5 worm cellular contexts compared by ENCODE assay signal in the genomic region with DNA sequence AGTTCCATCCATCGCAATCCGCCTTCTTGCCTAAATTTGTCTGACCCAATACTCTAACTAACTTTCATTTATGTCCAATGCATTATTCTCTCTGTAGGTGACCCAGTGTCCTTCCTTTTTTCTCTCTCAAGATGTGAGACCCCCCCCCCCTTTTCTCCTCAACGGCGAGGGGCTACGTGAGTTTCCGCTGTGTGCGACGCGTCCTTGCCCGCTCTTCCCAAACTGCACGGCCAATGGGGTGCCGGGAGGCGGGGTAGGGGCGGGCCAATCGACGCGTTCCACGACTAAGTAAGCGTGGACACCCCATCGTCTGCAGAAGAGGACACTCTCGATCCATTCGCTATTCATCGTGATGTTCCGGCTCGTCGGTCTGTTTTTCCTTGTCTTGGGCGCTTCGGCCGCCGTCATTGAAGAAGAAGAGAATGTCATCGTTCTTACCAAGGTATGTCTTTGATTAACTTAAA.
TF ChIP-seq lines count a peak whose summit lies in the region.

A gene (plus strand): TSS at position 269 of the 464 bp plus-strand sequence.

TF ChIP-seq in whole organism, L1 larva, 84 proteins besides CTCF, POLR2A, EP300 and RAD21 (continues in another document):
- TF ChIP-seq lsy-2 (tag; optimal IDR thresholded peaks at IDR 0.05; lab: Kevin White, UChicago) (peak; percentile 83 to 89), aha-1 (tag; optimal IDR thresholded peaks at IDR 0.05; lab: Kevin White, UChicago) (peak; percentile 61), ama-1 (optimal IDR thresholded peaks at IDR 0.05; lab: Kevin White, UChicago) (peak; percentile 69), hlh-17 (GFP tag; optimal IDR thresholded peaks at IDR 0.05; lab: Kevin White, UChicago; ENCODE audit: borderline replicate concordance) (no peak), nhr-77 (tag; optimal IDR thresholded peaks at IDR 0.05; lab: Kevin White, UChicago) (peak; percentile 61), blmp-1 (tag; optimal IDR thresholded peaks at IDR 0.05; lab: Kevin White, UChicago) (peak; percentile 92), nhr-28 (tag; optimal IDR thresholded peaks at IDR 0.05; lab: Kevin White, UChicago) (no peak), ztf-11 (tag; optimal IDR thresholded peaks at IDR 0.05; lab: Kevin White, UChicago) (peak in 1 of 2 experiments; percentile 50), elt-3 (tag; optimal IDR thresholded peaks at IDR 0.05; lab: Kevin White, UChicago) (peak in 4 of 6 experiments; percentile 4 to 75 (median 46)), sox-4 (tag; optimal IDR thresholded peaks at IDR 0.05; lab: Kevin White, UChicago) (no peak), nhr-19 (GFP tag; conservative IDR thresholded peaks at IDR 0.05; lab: Robert Waterston, UW) (peak; percentile 87), sup-37 (GFP tag; optimal IDR thresholded peaks at IDR 0.05; lab: Kevin White, UChicago) (peak; percentile 45), nhr-90 (tag; optimal IDR thresholded peaks at IDR 0.05; lab: Kevin White, UChicago; ENCODE audit: poor library complexity) (peak; percentile 80), pag-3 (tag; optimal IDR thresholded peaks at IDR 0.05; lab: Kevin White, UChicago; ENCODE audit: borderline replicate concordance, insufficient read depth) (no peak), elt-2 (tag; optimal IDR thresholded peaks at IDR 0.05; lab: Kevin White, UChicago) (peak; percentile 61), nhr-237 (tag; optimal IDR thresholded peaks at IDR 0.05; lab: Kevin White, UChicago) (no peak)

TF ChIP-seq in whole organism, L3 larva, 47 proteins besides CTCF, POLR2A, EP300 and RAD21 (continues in another document):
- TF ChIP-seq ceh-28 (tag; optimal IDR thresholded peaks at IDR 0.05; lab: Kevin White, UChicago) (peak; percentile 33), nhr-77 (tag; optimal IDR thresholded peaks at IDR 0.05; lab: Kevin White, UChicago) (no peak), nhr-76 (tag; optimal IDR thresholded peaks at IDR 0.05; lab: Kevin White, UChicago) (no peak), daf-12 (tag; optimal IDR thresholded peaks at IDR 0.05; lab: Kevin White, UChicago) (no peak), fos-1 (tag; optimal IDR thresholded peaks at IDR 0.05; lab: Kevin White, UChicago) (no peak), nhr-25 (tag; optimal IDR thresholded peaks at IDR 0.05; lab: Kevin White, UChicago) (peak; percentile 90), pqm-1 (tag; optimal IDR thresholded peaks at IDR 0.05; lab: Kevin White, UChicago) (peak; percentile 53), nhr-12 (tag; optimal IDR thresholded peaks at IDR 0.05; lab: Kevin White, UChicago) (no peak), pha-4 (tag; optimal IDR thresholded peaks at IDR 0.05; lab: Kevin White, UChicago) (peak; percentile 66), eor-1 (tag; optimal IDR thresholded peaks at IDR 0.05; lab: Kevin White, UChicago) (no peak), mdl-1 (tag; optimal IDR thresholded peaks at IDR 0.05; lab: Kevin White, UChicago) (no peak), lin-15B (tag; optimal IDR thresholded peaks at IDR 0.05; lab: Kevin White, UChicago) (peak; percentile 81), nhr-237 (tag; optimal IDR thresholded peaks at IDR 0.05; lab: Kevin White, UChicago) (no peak), nhr-23 (tag; optimal IDR thresholded peaks at IDR 0.05; lab: Kevin White, UChicago) (peak; percentile 91), ztf-11 (tag; optimal IDR thresholded peaks at IDR 0.05; lab: Kevin White, UChicago) (no peak), fkh-2 (tag; optimal IDR thresholded peaks at IDR 0.05; lab: Kevin White, UChicago) (no peak), jun-1 (tag; optimal IDR thresholded peaks at IDR 0.05; lab: Kevin White, UChicago) (peak; percentile 63), sea-2 (GFP tag; optimal IDR thresholded peaks at IDR 0.05; lab: Kevin White, UChicago) (no peak)

TF ChIP-seq in whole organism, early embryonic, 17 proteins besides CTCF, POLR2A, EP300 and RAD21:
- TF ChIP-seq F13C5.2 (tag; optimal IDR thresholded peaks at IDR 0.05; lab: Kevin White, UChicago) (peak; percentile 76), hmg-4 (GFP tag; optimal IDR thresholded peaks at IDR 0.05; lab: Kevin White, UChicago) (peak; percentile 90), sea-1 (GFP tag; conservative IDR thresholded peaks at IDR 0.05; lab: Robert Waterston, UW) (0 out of 2 replicates have a peak, but pooled peaks have one; percentile 20), B0310.2 (tag; optimal IDR thresholded peaks at IDR 0.05; lab: Kevin White, UChicago) (peak; percentile 71), tbx-37 (GFP tag; conservative IDR thresholded peaks at IDR 0.05; lab: Robert Waterston, UW) (0 out of 2 replicates have a peak, but pooled peaks have one; percentile 36), pes-1 (GFP tag; IDR thresholded peaks at IDR 0.05; lab: Robert Waterston, UW) (peak; percentile 46), tra-4 (tag; optimal IDR thresholded peaks at IDR 0.05; lab: Kevin White, UChicago) (no peak), scrt-1 (GFP tag; IDR thresholded peaks at IDR 0.05; lab: Robert Waterston, UW) (peak; percentile 53; the same call in 1 of the 2 replicates), flt-1 (GFP tag; IDR thresholded peaks at IDR 0.05; lab: Robert Waterston, UW) (peak; percentile 40; the same call in 1 of the 2 replicates), ceh-13 (GFP tag; optimal IDR thresholded peaks at IDR 0.05; lab: Kevin White, UChicago) (no peak), ets-7 (tag; optimal IDR thresholded peaks at IDR 0.05; lab: Kevin White, UChicago) (no peak), ama-1 (optimal IDR thresholded peaks at IDR 0.05; lab: Kevin White, UChicago) (peak; percentile 32)

TF ChIP-seq in whole organism, midembryonic, 9 proteins besides CTCF, POLR2A, EP300 and RAD21:
- no peak for TF ChIP-seq ztf-29 (GFP tag; IDR thresholded peaks at IDR 0.05; lab: Robert Waterston, UW)
- peak; percentile 76 for TF ChIP-seq ztf-23 (GFP tag; IDR thresholded peaks at IDR 0.05; lab: Robert Waterston, UW)
- no peak for TF ChIP-seq ref-1 (GFP tag; conservative IDR thresholded peaks at IDR 0.05; lab: Robert Waterston, UW)
- peak; percentile 65; the same call in 1 of the 2 replicates for TF ChIP-seq tab-1 (GFP tag; IDR thresholded peaks at IDR 0.05; lab: Robert Waterston, UW)
- peak; percentile 88 for TF ChIP-seq flt-1 (GFP tag; IDR thresholded peaks at IDR 0.05; lab: Robert Waterston, UW)
- no peak for TF ChIP-seq med-1 (GFP tag; optimal IDR thresholded peaks at IDR 0.05; lab: Kevin White, UChicago; ENCODE audit: insufficient read depth)
- peak; percentile 83 for TF ChIP-seq cog-1 (tag; optimal IDR thresholded peaks at IDR 0.05; lab: Kevin White, UChicago)
- no peak for TF ChIP-seq T22C8.4 (GFP tag; IDR thresholded peaks at IDR 0.05; lab: Robert Waterston, UW)
- TF ChIP-seq klf-2 (GFP tag; conservative IDR thresholded peaks at IDR 0.05; lab: Robert Waterston, UW), result peak; percentile 71

TF ChIP-seq in whole organism, young adult, 124 proteins besides CTCF, POLR2A, EP300 and RAD21 (continues in another document):
- no peak for TF ChIP-seq F22D6.2 (tag; optimal IDR thresholded peaks at IDR 0.05; lab: Kevin White, UChicago)
- TF ChIP-seq snpc-1.1 (tag; optimal IDR thresholded peaks at IDR 0.05; lab: Kevin White, UChicago; ENCODE audit: insufficient read depth), result no peak
- no peak for TF ChIP-seq ztf-6 (GFP tag; IDR thresholded peaks at IDR 0.05; lab: Robert Waterston, UW)
- TF ChIP-seq hlh-26 (GFP tag; conservative IDR thresholded peaks at IDR 0.05; lab: Robert Waterston, UW), result no peak
- TF ChIP-seq tbx-9 (tag; optimal IDR thresholded peaks at IDR 0.05; lab: Kevin White, UChicago; ENCODE audit: borderline replicate concordance), result no peak
- TF ChIP-seq ceh-91 (GFP tag; IDR thresholded peaks at IDR 0.05; lab: Robert Waterston, UW), result no peak
- no peak for TF ChIP-seq hrde-1 (tag; optimal IDR thresholded peaks at IDR 0.05; lab: Kevin White, UChicago; ENCODE audit: borderline replicate concordance)
- TF ChIP-seq hmg-1.2 (GFP tag; IDR thresholded peaks at IDR 0.05; lab: Robert Waterston, UW), result peak; percentile 35
- TF ChIP-seq gei-17 (GFP tag; optimal IDR thresholded peaks at IDR 0.05; lab: Kevin White, UChicago), result peak; percentile 41
- TF ChIP-seq chd-7 (tag; optimal IDR thresholded peaks at IDR 0.05; lab: Kevin White, UChicago), result peak; percentile 74
- TF ChIP-seq madf-10 (tag; optimal IDR thresholded peaks at IDR 0.05; lab: Kevin White, UChicago), result no peak
- no peak for TF ChIP-seq F33H1.4 (GFP tag; IDR thresholded peaks at IDR 0.05; lab: Robert Waterston, UW)
- TF ChIP-seq Y79H2A.3 (GFP tag; conservative IDR thresholded peaks at IDR 0.05; lab: Robert Waterston, UW), result no peak
- no peak for TF ChIP-seq lsl-1 (GFP tag; optimal IDR thresholded peaks at IDR 0.05; lab: Kevin White, UChicago)
- no peak for TF ChIP-seq ccch-3 (GFP tag; optimal IDR thresholded peaks at IDR 0.05; lab: Kevin White, UChicago)
- peak; percentile 24 for TF ChIP-seq tbp1 (GFP tag; optimal IDR thresholded peaks at IDR 0.05; lab: Kevin White, UChicago)
- TF ChIP-seq bed-2 (GFP tag; IDR thresholded peaks at IDR 0.05; lab: Robert Waterston, UW), result peak; percentile 12; the same call in 1 of the 2 replicates
- no peak for TF ChIP-seq rec-8 (tag; optimal IDR thresholded peaks at IDR 0.05; lab: Kevin White, UChicago)
- no peak for TF ChIP-seq T26A5.8 (tag; optimal IDR thresholded peaks at IDR 0.05; lab: Kevin White, UChicago)
- TF ChIP-seq egl-18 (GFP tag; IDR thresholded peaks at IDR 0.05; lab: Robert Waterston, UW), result no peak
- no peak for TF ChIP-seq sptf-2 (GFP tag; optimal IDR thresholded peaks at IDR 0.05; lab: Kevin White, UChicago)
- TF ChIP-seq F57C9.4 (tag; optimal IDR thresholded peaks at IDR 0.05; lab: Kevin White, UChicago), result no peak
- peak; percentile 100 for TF ChIP-seq nfyb-1 (GFP tag; IDR thresholded peaks at IDR 0.05; lab: Robert Waterston, UW)
- TF ChIP-seq ztf-3 (GFP tag; optimal IDR thresholded peaks at IDR 0.05; lab: Kevin White, UChicago), result no peak
- TF ChIP-seq somi-1 (GFP tag; optimal IDR thresholded peaks at IDR 0.05; lab: Kevin White, UChicago), result peak; percentile 75
- TF ChIP-seq snpc-1.3 (tag; optimal IDR thresholded peaks at IDR 0.05; lab: Kevin White, UChicago; ENCODE audit: insufficient read depth), result no peak
- TF ChIP-seq ets-4 (GFP tag; optimal IDR thresholded peaks at IDR 0.05; lab: Kevin White, UChicago), result no peak
- no peak for TF ChIP-seq mes-4 (tag; optimal IDR thresholded peaks at IDR 0.05; lab: Kevin White, UChicago)
- no peak for TF ChIP-seq T07F8.4 (tag; optimal IDR thresholded peaks at IDR 0.05; lab: Kevin White, UChicago)
- no peak for TF ChIP-seq repo-1 (tag; optimal IDR thresholded peaks at IDR 0.05; lab: Kevin White, UChicago)
- TF ChIP-seq lsy-27 (tag; optimal IDR thresholded peaks at IDR 0.05; lab: Kevin White, UChicago; ENCODE audit: borderline replicate concordance, insufficient read depth), result no peak
- TF ChIP-seq sea-2 (GFP tag; IDR thresholded peaks at IDR 0.05; lab: Robert Waterston, UW), result no peak
- TF ChIP-seq nhr-90 (tag; optimal IDR thresholded peaks at IDR 0.05; lab: Kevin White, UChicago), result no peak
- no peak for TF ChIP-seq F55B11.4 (tag; optimal IDR thresholded peaks at IDR 0.05; lab: Kevin White, UChicago; ENCODE audit: borderline replicate concordance, insufficient read depth)
- TF ChIP-seq snpc-3.4 (tag; optimal IDR thresholded peaks at IDR 0.05; lab: Kevin White, UChicago), result no peak
